Fruit fly (Drosophila melanogaster): ENCODE measurements around the gene CG12605.

dm6 chr3L:3905111-3905510 is 59.5 kb downstream of the CG12605 start, which contains the start of gene ida:
- TF ChIP-seq psq (optimal IDR thresholded peaks at IDR 0.05) (no peak), usp (GFP tag; optimal IDR thresholded peaks at IDR 0.05) (no peak), pan (optimal IDR thresholded peaks at IDR 0.05) (no peak)
